Fruit fly (Drosophila melanogaster): ENCODE data around the gene CG6793.

The CG6793 gene

dm6 chr3L:12079319-12079933 lies 37.2 kb downstream of the CG6793 start (continued):
- no peak for TF ChIP-seq Bdp1 (GFP tag; optimal IDR thresholded peaks at IDR 0.05)
- TF ChIP-seq BEAF-32 (GFP tag; optimal IDR thresholded peaks at IDR 0.05) = no peak

- TF ChIP-seq Med (GFP tag) (peak; percentile 68), CG12942 (GFP tag; optimal IDR thresholded peaks at IDR 0.05) (no peak), cato (GFP tag; optimal IDR thresholded peaks at IDR 0.05; ENCODE audit: borderline replicate concordance) (no peak), lab (GFP tag; optimal IDR thresholded peaks at IDR 0.05) (peak; percentile 24), BtbVII (GFP tag; optimal IDR thresholded peaks at IDR 0.05) (no peak), CG2199 (GFP tag; IDR thresholded peaks at IDR 0.05) (peak; percentile 52; the same call in 1 of the 3 replicates), Hr39 (optimal IDR thresholded peaks at IDR 0.05) (no peak), cad (GFP tag; optimal IDR thresholded peaks at IDR 0.05) (no peak), CG5180 (GFP tag; optimal IDR thresholded peaks at IDR 0.05) (peak; percentile 59), CG33213 (GFP tag; optimal IDR thresholded peaks at IDR 0.05) (no peak), lbe (GFP tag; optimal IDR thresholded peaks at IDR 0.05) (no peak), mld (GFP tag; IDR thresholded peaks at IDR 0.05; ENCODE audit: partially characterized antibody) (no peak), dimm (GFP tag; IDR thresholded peaks at IDR 0.05) (no peak), hkb (optimal IDR thresholded peaks at IDR 0.05) (no peak), hkb (GFP tag; IDR thresholded peaks at IDR 0.05) (no peak)
Measured at dm6 chr3L:12080423-12080822, 38.2 kb downstream of the CG6793 start.

- no peak for TF ChIP-seq CG7372 (GFP tag; IDR thresholded peaks at IDR 0.05)
- peak; percentile 30 for TF ChIP-seq fd64A (GFP tag; optimal IDR thresholded peaks at IDR 0.05)
- no peak for TF ChIP-seq nau (GFP tag; optimal IDR thresholded peaks at IDR 0.05)
- TF ChIP-seq CG8924 (tag; optimal IDR thresholded peaks at IDR 0.05) = peak; percentile 87
- peak; percentile 90 for TF ChIP-seq CG13894 (tag; optimal IDR thresholded peaks at IDR 0.05)
- TF ChIP-seq Antp (GFP tag; optimal IDR thresholded peaks at IDR 0.05) = peak; percentile 17
- TF ChIP-seq en (GFP tag; optimal IDR thresholded peaks at IDR 0.05) = no peak
- TF ChIP-seq Mes4 (GFP tag; optimal IDR thresholded peaks at IDR 0.05) = no peak
- peak; percentile 23 for TF ChIP-seq CG1529 (GFP tag; optimal IDR thresholded peaks at IDR 0.05)
- peak; percentile 17; the same call in 1 of the 2 replicates for TF ChIP-seq bbx (GFP tag; IDR thresholded peaks at IDR 0.05; ENCODE audit: partially characterized antibody)
- no peak for TF ChIP-seq ac (GFP tag; optimal IDR thresholded peaks at IDR 0.05)
- TF ChIP-seq Ssrp (tag; optimal IDR thresholded peaks at IDR 0.05) = peak; percentile 84
- TF ChIP-seq sens-2 (GFP tag; IDR thresholded peaks at IDR 0.05) = peak; percentile 30; the same call in 1 of the 2 replicates
- no peak for TF ChIP-seq Bdp1 (GFP tag; optimal IDR thresholded peaks at IDR 0.05)
- TF ChIP-seq Eip74EF (GFP tag; optimal IDR thresholded peaks at IDR 0.05) = no peak
- TF ChIP-seq CG15479 (GFP tag; optimal IDR thresholded peaks at IDR 0.05) = peak; percentile 83
- TF ChIP-seq Pdp1 (GFP tag; optimal IDR thresholded peaks at IDR 0.05) = peak; percentile 4 to 24
- peak; percentile 17 for TF ChIP-seq disco-r (GFP tag; optimal IDR thresholded peaks at IDR 0.05)
- peak; percentile 73 for TF ChIP-seq CG30403 (GFP tag; optimal IDR thresholded peaks at IDR 0.05)
- peak; percentile 22 for TF ChIP-seq Fer3 (tag; optimal IDR thresholded peaks at IDR 0.05)
- TF ChIP-seq CG31441 (GFP tag; IDR thresholded peaks at IDR 0.05) = peak; percentile 82
- TF ChIP-seq gem (tag; optimal IDR thresholded peaks at IDR 0.05) = peak; percentile 87
- peak; percentile 30 for TF ChIP-seq org-1 (GFP tag; optimal IDR thresholded peaks at IDR 0.05)
- peak; percentile 63 for TF ChIP-seq trem (tag; optimal IDR thresholded peaks at IDR 0.05)
- TF ChIP-seq CG15514 (GFP tag; optimal IDR thresholded peaks at IDR 0.05) = peak; percentile 11
- no peak for TF ChIP-seq Lim3 (GFP tag; IDR thresholded peaks at IDR 0.05)
- TF ChIP-seq lmd (GFP tag; IDR thresholded peaks at IDR 0.05) = peak; percentile 40
- TF ChIP-seq YL-1 (GFP tag; optimal IDR thresholded peaks at IDR 0.05) = peak; percentile 27
- TF ChIP-seq Ets97D (GFP tag; optimal IDR thresholded peaks at IDR 0.05) = no peak
- peak; percentile 49 for TF ChIP-seq esg (GFP tag; conservative IDR thresholded peaks at IDR 0.05)
Measured at dm6 chr3L:12081679-12082520, 39.7 kb downstream of the CG6793 start, which contains the start of gene Sema5c. Gene Sema5c, minus strand, starts transcription at chr3L:12081830.
